Worm (Caenorhabditis elegans) whole organism, L4 larva: ENCODE data around the gene Y66H1A.5.

Experiments
- D1046.2 ChIP-seq: fragments of 200-800 bp; sonication (Bioruptor generic); IDR thresholded peaks from 2 replicates; pipeline ENCODE4 v1.3.6; 2022; ENCODE audit warnings: missing genetic modification characterization, missing compliant biosample characterization
- F37D6.2 ChIP-seq: sonication (generic microtip); optimal IDR thresholded peaks from 2 replicates; lab custom pipeline; 2016; ENCODE audit warnings: mild to moderate bottlenecking, missing genetic modification characterization, missing compliant biosample characterization
- F49E8.2 ChIP-seq: sonication (generic microtip); optimal IDR thresholded peaks from 2 replicates; lab custom pipeline; 2016; ENCODE audit warnings: missing compliant biosample characterization, mild to moderate bottlenecking, missing genetic modification characterization, borderline replicate concordance
- T20F7.1 ChIP-seq: fragments of 200-800 bp; sonication (Bioruptor generic); optimal IDR thresholded peaks from 2 replicates; lab custom pipeline; 2018; ENCODE audit warnings: mild to moderate bottlenecking, missing genetic modification characterization, missing compliant biosample characterization
- Y75B8A.6 ChIP-seq: fragments of 200-800 bp; sonication (Bioruptor generic); IDR thresholded peaks from 2 replicates; pipeline ENCODE4 v1.3.6; 2022; ENCODE audit warnings: missing genetic modification reagents, missing genetic modification characterization, missing compliant biosample characterization
- ZK546.5 ChIP-seq, 2 experiments: sonication (generic microtip); optimal IDR thresholded peaks; 2 replicates each; lab custom pipeline; 2017; ENCODE audit warnings: missing biosample characterization in 2 of 2, missing genetic modification characterization in 2 of 2
- aha-1 ChIP-seq: fragments of 150-350 bp; peaks from one replicate; lab custom pipeline; 2014; ENCODE audit warnings: missing biosample characterization, missing genetic modification characterization
- ama-1 ChIP-seq: fragments of 150-350 bp; optimal IDR thresholded peaks from 2 replicates; lab custom pipeline; 2014; ENCODE audit warnings: inconsistent platforms, mixed read lengths
- ceh-82 ChIP-seq: sonication (generic microtip); optimal IDR thresholded peaks from 2 replicates; lab custom pipeline; 2017; ENCODE audit warnings: missing biosample characterization, missing genetic modification characterization
- daf-12 ChIP-seq: fragments of 150-350 bp; optimal IDR thresholded peaks from 2 replicates; lab custom pipeline; 2014; ENCODE audit warnings: missing biosample characterization, missing genetic modification reagents, missing genetic modification characterization
- daf-16 ChIP-seq, 3 experiments: sonication (generic microtip); optimal IDR thresholded peaks; 2 replicates each; lab custom pipeline; 2016 to 2017; ENCODE audit warnings: missing genetic modification characterization in 3 of 3, missing genetic modification reagents in 3 of 3, mild to moderate bottlenecking in 2 of 3, missing compliant biosample characterization in 2 of 3, missing biosample characterization in 1 of 3, moderate library complexity in 1 of 3
- dpl-1 ChIP-seq: fragments of 150-350 bp; optimal IDR thresholded peaks from 2 replicates; lab custom pipeline; 2014; ENCODE audit warnings: missing biosample characterization, missing genetic modification reagents, missing genetic modification characterization
- duxl-1 ChIP-seq: sonication (generic microtip); optimal IDR thresholded peaks from 2 replicates; lab custom pipeline; 2016; ENCODE audit warnings: mild to moderate bottlenecking, missing genetic modification characterization, moderate library complexity, missing compliant biosample characterization; ENCODE audit not compliant: poor library complexity
- egl-27 ChIP-seq: sonication (generic microtip); optimal IDR thresholded peaks from 3 replicates; lab custom pipeline; 2017; ENCODE audit warnings: missing biosample characterization, missing genetic modification reagents, missing genetic modification characterization
- egl-43 ChIP-seq: fragments of 200-800 bp; sonication (Bioruptor generic); IDR thresholded peaks from 2 replicates; pipeline ENCODE4 v1.3.6; 2022; ENCODE audit warnings: missing genetic modification reagents, missing genetic modification characterization, missing compliant biosample characterization
- fkh-10 ChIP-seq: fragments of 150-350 bp; optimal IDR thresholded peaks from 2 replicates; lab custom pipeline; 2014; ENCODE audit warnings: missing biosample characterization, missing genetic modification reagents, missing genetic modification characterization
- fos-1 ChIP-seq: fragments of 150-350 bp; optimal IDR thresholded peaks from 2 replicates; lab custom pipeline; 2014; ENCODE audit warnings: missing biosample characterization, missing genetic modification characterization
- hif-1 ChIP-seq, 2 experiments: sonication (generic microtip); optimal IDR thresholded peaks; 2 replicates each; lab custom pipeline; 2016 to 2017; ENCODE audit warnings: missing compliant biosample characterization in 2 of 2, missing genetic modification characterization in 2 of 2, missing genetic modification reagents in 2 of 2, missing genotype in 2 of 2, mild to moderate bottlenecking in 1 of 2
- hlh-11 ChIP-seq: fragments of 200-800 bp; sonication (Bioruptor generic); optimal IDR thresholded peaks from 2 replicates; lab custom pipeline; 2018; ENCODE audit warnings: mild to moderate bottlenecking, missing genetic modification characterization, missing compliant biosample characterization
- hlh-30 ChIP-seq: sonication (generic microtip); optimal IDR thresholded peaks from 2 replicates; lab custom pipeline; 2017; ENCODE audit warnings: antibody characterized with exemption, mild to moderate bottlenecking, missing genetic modification characterization, missing compliant biosample characterization; ENCODE audit not compliant: insufficient read depth
- hmg-1.1 ChIP-seq: fragments of 200-800 bp; sonication (Bioruptor generic); IDR thresholded peaks from 2 replicates; pipeline ENCODE4 v1.3.6; 2022; ENCODE audit warnings: missing genetic modification reagents, missing genetic modification characterization, missing compliant biosample characterization
- lin-38 ChIP-seq: fragments of 200-800 bp; sonication (Bioruptor generic); IDR thresholded peaks from 2 replicates; pipeline ENCODE4 v1.3.6; 2022; ENCODE audit warnings: missing genetic modification reagents, missing genetic modification characterization, missing compliant biosample characterization
- lir-3 ChIP-seq: sonication (generic microtip); optimal IDR thresholded peaks from 2 replicates; lab custom pipeline; 2016; ENCODE audit warnings: mild to moderate bottlenecking, missing genetic modification characterization, missing compliant biosample characterization
- lsy-2 ChIP-seq, 2 experiments: fragments of 150-350 bp in 1 of 2; sonication (generic microtip) in 1 of 2; optimal IDR thresholded peaks; 2 replicates each; lab custom pipeline; 2014 to 2017; ENCODE audit warnings: missing biosample characterization in 2 of 2, missing genetic modification characterization in 2 of 2
- mdl-1 ChIP-seq, 2 experiments: fragments of 150-350 bp in 1 of 2; sonication (generic microtip) in 1 of 2; optimal IDR thresholded peaks; 2 replicates each; lab custom pipeline; 2014 to 2017; ENCODE audit warnings: missing biosample characterization in 2 of 2, missing genetic modification characterization in 2 of 2
- mdt-29 ChIP-seq: fragments of 200-800 bp; sonication (Bioruptor generic); IDR thresholded peaks from 2 replicates; pipeline ENCODE4 v1.3.6; 2022; ENCODE audit warnings: missing genetic modification reagents, missing genetic modification characterization, missing compliant biosample characterization
- mep-1 ChIP-seq: fragments of 150-350 bp; sonication (generic microtip); optimal IDR thresholded peaks from 3 replicates; lab custom pipeline; 2014; ENCODE audit warnings: missing biosample characterization, missing genetic modification characterization
- mes-2 ChIP-seq: sonication (generic microtip); optimal IDR thresholded peaks from 2 replicates; lab custom pipeline; 2016; ENCODE audit warnings: missing genotype, mild to moderate bottlenecking, missing genetic modification characterization, missing compliant biosample characterization; ENCODE audit not compliant: poor library complexity, severe bottlenecking
- mxl-2 ChIP-seq: fragments of 200-800 bp; sonication (Bioruptor generic); conservative IDR thresholded peaks from 2 replicates; pipeline ENCODE4 v1.3.6; 2022; ENCODE audit warnings: missing genetic modification reagents, missing genetic modification characterization, missing compliant biosample characterization
- nhr-102 ChIP-seq: sonication (generic microtip); optimal IDR thresholded peaks from 2 replicates; lab custom pipeline; 2016; ENCODE audit warnings: mild to moderate bottlenecking, missing genetic modification characterization, moderate library complexity, missing compliant biosample characterization
- nhr-11 ChIP-seq: fragments of 150-350 bp; optimal IDR thresholded peaks from 2 replicates; lab custom pipeline; 2014; ENCODE audit warnings: missing biosample characterization, missing genetic modification characterization
- nhr-28 ChIP-seq: fragments of 150-350 bp; optimal IDR thresholded peaks from 2 replicates; lab custom pipeline; 2014; ENCODE audit warnings: missing biosample characterization, missing genetic modification characterization
- nhr-6 ChIP-seq: fragments of 150-350 bp; optimal IDR thresholded peaks from 2 replicates; lab custom pipeline; 2014; ENCODE audit warnings: missing biosample characterization, missing genetic modification characterization
- nhr-77 ChIP-seq: fragments of 150-350 bp; optimal IDR thresholded peaks from 2 replicates; lab custom pipeline; 2014; ENCODE audit warnings: missing biosample characterization, missing genetic modification characterization
- pha-4 ChIP-seq, 2 experiments: fragments of 150-350 bp in 1 of 2; fragments of 200-800 bp in 1 of 2; sonication (Bioruptor generic) in 1 of 2; IDR thresholded peaks in 1 of 2; optimal IDR thresholded peaks in 1 of 2; 2 replicates each; pipeline versions ENCODE4 v1.3.6 to Lab custom; 2014 to 2022; ENCODE audit warnings: missing genetic modification characterization in 2 of 2, missing genetic modification reagents in 2 of 2, missing biosample characterization in 1 of 2, missing compliant biosample characterization in 1 of 2
- pqm-1 ChIP-seq: sonication (generic microtip); optimal IDR thresholded peaks from 2 replicates; lab custom pipeline; 2017; ENCODE audit warnings: missing biosample characterization, missing genetic modification characterization
- rbr-2 ChIP-seq: sonication (generic microtip); optimal IDR thresholded peaks from 2 replicates; lab custom pipeline; 2016; ENCODE audit warnings: missing genotype, missing genetic modification characterization, missing compliant biosample characterization
- set-16 ChIP-seq: fragments of 200-800 bp; sonication (Bioruptor generic); IDR thresholded peaks from 2 replicates; pipeline ENCODE4 v1.3.6; 2022; ENCODE audit warnings: missing genetic modification reagents, missing genetic modification characterization, missing compliant biosample characterization
- snpc-1.2 ChIP-seq: fragments of 200-800 bp; sonication (Bioruptor generic); IDR thresholded peaks from 2 replicates; pipeline ENCODE4 v1.3.6; 2022; ENCODE audit warnings: missing genetic modification reagents, missing genetic modification characterization, missing compliant biosample characterization
- snpc-4 ChIP-seq: fragments of 150-350 bp; optimal IDR thresholded peaks from 2 replicates; lab custom pipeline; 2014; ENCODE audit warnings: missing biosample characterization, missing genetic modification characterization
- spr-1 ChIP-seq: sonication (generic microtip); optimal IDR thresholded peaks from 2 replicates; lab custom pipeline; 2016; ENCODE audit warnings: mild to moderate bottlenecking, missing genetic modification characterization, missing compliant biosample characterization
- spr-3 ChIP-seq: fragments of 200-800 bp; sonication (Bioruptor generic); optimal IDR thresholded peaks from 2 replicates; lab custom pipeline; 2018; ENCODE audit warnings: mild to moderate bottlenecking, missing genetic modification characterization, missing compliant biosample characterization
- unc-130 ChIP-seq: sonication (generic microtip); optimal IDR thresholded peaks from 2 replicates; lab custom pipeline; 2016; ENCODE audit warnings: missing genetic modification reagents, missing genetic modification characterization, missing compliant biosample characterization
- unc-62 ChIP-seq, 3 experiments: fragments of 150-350 bp in 1 of 3; sonication (generic microtip); optimal IDR thresholded peaks in 2 of 3; peaks in 1 of 3; 1 replicate in 1 of 3; 2 replicates in 2 of 3; lab custom pipeline; 2014 to 2017; ENCODE audit warnings: missing biosample characterization in 3 of 3, missing genetic modification characterization in 3 of 3, missing genetic modification reagents in 3 of 3, missing genotype in 1 of 3
- zfp-2 ChIP-seq: sonication (generic microtip); optimal IDR thresholded peaks from 2 replicates; lab custom pipeline; 2016; ENCODE audit warnings: mild to moderate bottlenecking, missing genetic modification characterization, missing compliant biosample characterization
- zip-11 ChIP-seq: fragments of 200-800 bp; sonication (Bioruptor generic); IDR thresholded peaks from 2 replicates; pipeline ENCODE4 v1.3.6; 2022; ENCODE audit warnings: missing genetic modification characterization, missing compliant biosample characterization
- ztf-11 ChIP-seq: fragments of 150-350 bp; optimal IDR thresholded peaks from 2 replicates; lab custom pipeline; 2014; ENCODE audit warnings: missing biosample characterization, missing genetic modification characterization

The Y66H1A.5 gene

ce11 chrIV:419674-420073 is 9.3 kb downstream of the Y66H1A.5 start, which contains the start of gene eri-1:
Gene eri-1, minus strand, starts transcription at chrIV:419958.
- TF ChIP-seq aha-1 = peak; percentile 13
- no peak for TF ChIP-seq spr-1 (tag; lab: Kevin White, UChicago)
- TF ChIP-seq mxl-2 = no peak
- TF ChIP-seq ZK546.5 (tag; optimal IDR thresholded peaks at IDR 0.05; lab: Kevin White, UChicago) = no peak
- no peak for TF ChIP-seq set-16 (GFP tag; lab: Robert Waterston, UW)
- TF ChIP-seq spr-3 (GFP tag; lab: Kevin White, UChicago) = no peak
- TF ChIP-seq egl-43 (GFP tag; lab: Robert Waterston, UW) = no peak
- no peak for TF ChIP-seq lsy-2 (tag; optimal IDR thresholded peaks at IDR 0.05; lab: Kevin White, UChicago)
- TF ChIP-seq snpc-1.2 (GFP tag; lab: Robert Waterston, UW) = peak; percentile 24; the same call in 1 of the 2 replicates
- TF ChIP-seq zip-11 = no peak
- no peak for TF ChIP-seq D1046.2 (GFP tag; lab: Robert Waterston, UW)
- TF ChIP-seq mes-2 = peak; percentile 0
- TF ChIP-seq mdt-29 (GFP tag; lab: Robert Waterston, UW) = 0 out of 2 replicates have a peak, but pooled peaks have one; percentile 12
- TF ChIP-seq nhr-6 = no peak
- peak; percentile 6 for TF ChIP-seq ama-1 (lab: Kevin White, UChicago)

ce11 chrIV:410420-410891 is 18.5 kb downstream of the Y66H1A.5 start, which contains the start of gene T07A9.12:
Gene T07A9.12, plus strand, starts transcription at chrIV:410867.
- no peak for TF ChIP-seq egl-27 (tag; lab: Kevin White, UChicago)
- peak; percentile 68 for TF ChIP-seq dpl-1
- TF ChIP-seq mdl-1 (tag; optimal IDR thresholded peaks at IDR 0.05; lab: Kevin White, UChicago) = peak; percentile 38 to 48
- peak; percentile 12 for TF ChIP-seq F37D6.2
- TF ChIP-seq daf-16 (GFP tag; optimal IDR thresholded peaks at IDR 0.05; lab: Kevin White, UChicago) = no peak
- peak; percentile 42 for TF ChIP-seq daf-16 (tag; optimal IDR thresholded peaks at IDR 0.05; lab: Kevin White, UChicago)
- TF ChIP-seq nhr-6 = peak; percentile 66
- TF ChIP-seq ceh-82 (tag; lab: Kevin White, UChicago) = no peak
- no peak for TF ChIP-seq fos-1 (tag; lab: Kevin White, UChicago)
- no peak for TF ChIP-seq spr-3 (GFP tag; lab: Kevin White, UChicago)
- peak; percentile 85 for TF ChIP-seq hmg-1.1 (GFP tag; lab: Robert Waterston, UW)
- no peak for TF ChIP-seq ama-1 (lab: Kevin White, UChicago)
- TF ChIP-seq duxl-1 (tag; lab: Kevin White, UChicago) = peak; percentile 55
- TF ChIP-seq mep-1 (tag; lab: Kevin White, UChicago) = peak; percentile 83
- peak; percentile 58 for TF ChIP-seq fkh-10
- peak; percentile 39; the same call in 1 of the 2 replicates for TF ChIP-seq pha-4 (GFP tag; IDR thresholded peaks at IDR 0.05; lab: Robert Waterston, UW)
- peak; percentile 18 for TF ChIP-seq pha-4 (tag; optimal IDR thresholded peaks at IDR 0.05; lab: Kevin White, UChicago)
- peak; percentile 67 for TF ChIP-seq rbr-2 (tag; lab: Kevin White, UChicago)
- peak in 1 of 2 experiments; percentile 78 for TF ChIP-seq hif-1 (tag; optimal IDR thresholded peaks at IDR 0.05; lab: Kevin White, UChicago)
- peak in 1 of 2 experiments; percentile 9 for TF ChIP-seq unc-62 (GFP tag; optimal IDR thresholded peaks at IDR 0.05 in 1 of 2; lab: Kevin White, UChicago)
- no peak for TF ChIP-seq unc-62 (tag; optimal IDR thresholded peaks at IDR 0.05; lab: Kevin White, UChicago)
- TF ChIP-seq zfp-2 (tag; lab: Kevin White, UChicago) = no peak
- TF ChIP-seq Y75B8A.6 (GFP tag; lab: Robert Waterston, UW) = no peak
- no peak for TF ChIP-seq ztf-11 (tag; lab: Kevin White, UChicago)
- peak; percentile 79 for TF ChIP-seq nhr-28 (tag; lab: Kevin White, UChicago)
- TF ChIP-seq T20F7.1 (GFP tag; lab: Kevin White, UChicago) = peak; percentile 47
- TF ChIP-seq F49E8.2 = no peak
- peak; percentile 73 for TF ChIP-seq nhr-11
- TF ChIP-seq lin-38 = peak; percentile 57
- peak; percentile 42 for TF ChIP-seq pqm-1 (tag; lab: Kevin White, UChicago)
- TF ChIP-seq lir-3 (tag; lab: Kevin White, UChicago) = no peak
- peak; percentile 47 for TF ChIP-seq hlh-30 (tag; lab: Kevin White, UChicago)
- no peak for TF ChIP-seq snpc-4
- TF ChIP-seq mes-2 = peak; percentile 87
- TF ChIP-seq nhr-102 (tag; lab: Kevin White, UChicago) = peak; percentile 4
- no peak for TF ChIP-seq daf-12 (tag; lab: Kevin White, UChicago)
- peak; percentile 80 for TF ChIP-seq hlh-11 (tag; lab: Kevin White, UChicago)
- TF ChIP-seq unc-130 = peak; percentile 3
- TF ChIP-seq nhr-77 = peak; percentile 28
